Worm (Caenorhabditis elegans): ENCODE data around the gene C05C10.3.

C05C10.3 gene

DNA sequence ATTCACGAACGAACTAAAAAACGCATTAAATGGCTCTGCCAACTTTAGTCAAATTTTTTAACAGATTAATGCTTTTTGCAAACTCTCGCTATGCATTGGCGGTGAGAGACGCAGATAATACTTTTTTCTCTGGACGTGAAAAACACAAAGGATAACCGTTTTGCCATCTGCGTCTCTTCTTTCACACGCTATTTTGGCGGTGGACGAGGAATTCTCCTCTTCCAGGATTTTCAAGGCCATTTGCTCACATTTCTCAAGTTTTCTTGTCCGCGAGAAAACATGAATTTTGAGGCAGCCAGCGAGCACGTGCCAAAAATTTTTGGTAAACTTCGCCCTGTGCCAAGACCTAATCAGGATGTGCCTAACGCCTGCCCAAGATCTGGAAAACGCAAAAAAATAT is 5.7 kb downstream of the C05C10.3 start:
- no peak for TF ChIP-seq ces-1 (GFP tag; optimal IDR thresholded peaks at IDR 0.05)
- no peak for TF ChIP-seq lsy-2 (tag; optimal IDR thresholded peaks at IDR 0.05)
- TF ChIP-seq nhr-12 (tag; optimal IDR thresholded peaks at IDR 0.05): no peak
- no peak for TF ChIP-seq flh-1 (GFP tag; optimal IDR thresholded peaks at IDR 0.05)
- TF ChIP-seq lin-13 (tag; optimal IDR thresholded peaks at IDR 0.05): no peak

DNA sequence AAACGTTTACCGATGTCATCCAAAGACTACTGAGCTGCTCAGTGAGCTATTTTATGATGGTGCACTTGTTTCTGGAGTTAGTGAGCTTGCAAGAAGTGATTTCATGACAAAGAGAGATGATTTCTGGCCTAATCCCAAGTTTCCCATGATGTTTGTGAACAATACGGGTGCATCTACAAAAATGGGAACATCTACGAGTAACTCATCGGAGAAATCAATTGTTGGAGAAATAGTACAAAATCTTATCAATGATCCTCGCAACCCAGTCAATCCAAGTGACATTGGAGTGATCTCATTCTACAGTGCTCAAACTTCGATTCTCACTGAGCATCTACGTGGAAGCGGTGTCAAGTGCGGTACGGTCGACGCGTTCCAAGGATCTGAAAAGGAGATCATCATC is 8.2 kb downstream of the C05C10.3 start:
- TF ChIP-seq unc-39 (tag; optimal IDR thresholded peaks at IDR 0.05) (no peak), elt-1 (tag; optimal IDR thresholded peaks at IDR 0.05; ENCODE audit: borderline replicate concordance, insufficient read depth) (no peak), cnd-1 (tag; optimal IDR thresholded peaks at IDR 0.05) (no peak), lin-32 (GFP tag; optimal IDR thresholded peaks at IDR 0.05) (no peak), nhr-237 (tag; optimal IDR thresholded peaks at IDR 0.05) (no peak), mls-2 (tag; optimal IDR thresholded peaks at IDR 0.05) (no peak)

DNA sequence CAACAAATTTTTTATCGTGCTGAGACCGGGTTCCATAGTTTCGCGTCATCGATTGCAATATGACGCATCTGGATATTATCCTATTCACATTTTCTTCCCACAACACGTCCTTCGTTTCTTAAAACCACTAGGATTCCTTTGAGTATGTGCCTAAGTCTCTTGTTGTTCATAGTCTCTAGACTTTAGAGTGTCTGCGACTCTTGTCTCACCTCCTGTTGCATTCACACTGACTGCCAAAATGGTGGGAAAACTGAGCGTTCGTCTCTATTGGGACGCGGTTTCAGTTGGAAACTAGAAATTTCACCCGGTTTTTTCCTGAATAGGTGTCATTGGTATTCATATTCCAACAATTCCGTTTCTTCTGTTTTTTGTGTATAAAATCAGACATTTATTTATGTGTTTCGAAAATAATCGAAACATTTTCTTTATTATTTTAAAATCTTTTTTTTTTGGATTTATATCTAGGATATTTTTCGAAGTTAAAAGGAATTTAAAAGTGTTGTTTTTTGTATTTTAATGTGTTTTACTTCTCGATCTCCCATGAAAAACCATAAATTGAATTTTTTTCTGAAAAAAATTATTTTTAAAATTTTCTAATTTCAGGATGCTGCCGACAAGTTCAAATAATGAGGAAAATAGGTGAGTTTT is 14.9 kb downstream of the C05C10.3 start, which contains the start of gene C05C10.2:
Gene C05C10.2, plus strand, starts transcription at position 598 of the 648 bp plus-strand sequence.
- no peak for TF ChIP-seq unc-120 (tag; optimal IDR thresholded peaks at IDR 0.05; ENCODE audit: poor library complexity, severe bottlenecking)
- no peak for TF ChIP-seq mep-1 (tag; optimal IDR thresholded peaks at IDR 0.05)
- TF ChIP-seq mls-2 (tag; optimal IDR thresholded peaks at IDR 0.05): no peak
- no peak for TF ChIP-seq nhr-28 (tag; optimal IDR thresholded peaks at IDR 0.05)
- TF ChIP-seq cnd-1 (tag; optimal IDR thresholded peaks at IDR 0.05): no peak
- no peak for TF ChIP-seq lsy-2 (tag; optimal IDR thresholded peaks at IDR 0.05)
- no peak for TF ChIP-seq flh-1 (GFP tag; optimal IDR thresholded peaks at IDR 0.05)
- no peak for TF ChIP-seq ztf-11 (tag; optimal IDR thresholded peaks at IDR 0.05)
- no peak for TF ChIP-seq ham-2 (GFP tag; optimal IDR thresholded peaks at IDR 0.05)
- no peak for TF ChIP-seq elt-1 (tag; optimal IDR thresholded peaks at IDR 0.05; ENCODE audit: borderline replicate concordance, insufficient read depth)
- TF ChIP-seq nhr-12 (tag; optimal IDR thresholded peaks at IDR 0.05): no peak
- TF ChIP-seq ceh-39 (tag; optimal IDR thresholded peaks at IDR 0.05): no peak
- TF ChIP-seq nhr-76 (tag; optimal IDR thresholded peaks at IDR 0.05): no peak
- TF ChIP-seq lin-13 (tag; optimal IDR thresholded peaks at IDR 0.05): no peak
- TF ChIP-seq drap-1 (GFP tag; optimal IDR thresholded peaks at IDR 0.05): no peak
- TF ChIP-seq nhr-2 (tag; optimal IDR thresholded peaks at IDR 0.05): no peak

DNA sequence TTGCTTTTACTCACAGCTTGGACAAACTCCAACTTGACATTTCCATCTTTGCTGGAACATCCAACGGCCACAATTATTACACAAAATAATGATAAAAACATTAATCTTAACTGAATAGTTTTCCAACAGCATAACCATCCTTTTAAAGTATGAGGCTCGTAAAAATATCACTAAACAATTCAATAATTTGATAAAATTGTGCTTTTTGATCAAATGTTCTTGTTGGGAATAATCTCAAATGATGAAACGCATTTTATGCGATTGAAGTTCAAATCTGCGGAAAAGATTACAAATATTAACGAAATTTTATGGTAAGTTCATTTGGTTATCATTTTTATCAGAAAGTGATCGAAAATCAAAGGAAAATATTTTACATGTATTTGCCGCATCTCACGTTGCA is 16.2 kb downstream of the C05C10.3 start, which contains the start of gene pho-10:
Gene pho-10, minus strand, starts transcription at position 101 of the 400 bp plus-strand sequence.
- no peak for TF ChIP-seq sem-2 (GFP tag; optimal IDR thresholded peaks at IDR 0.05)
- no peak for TF ChIP-seq unc-120 (tag; optimal IDR thresholded peaks at IDR 0.05; ENCODE audit: poor library complexity, severe bottlenecking)
- TF ChIP-seq sptf-1 (tag; optimal IDR thresholded peaks at IDR 0.05): no peak

DNA sequence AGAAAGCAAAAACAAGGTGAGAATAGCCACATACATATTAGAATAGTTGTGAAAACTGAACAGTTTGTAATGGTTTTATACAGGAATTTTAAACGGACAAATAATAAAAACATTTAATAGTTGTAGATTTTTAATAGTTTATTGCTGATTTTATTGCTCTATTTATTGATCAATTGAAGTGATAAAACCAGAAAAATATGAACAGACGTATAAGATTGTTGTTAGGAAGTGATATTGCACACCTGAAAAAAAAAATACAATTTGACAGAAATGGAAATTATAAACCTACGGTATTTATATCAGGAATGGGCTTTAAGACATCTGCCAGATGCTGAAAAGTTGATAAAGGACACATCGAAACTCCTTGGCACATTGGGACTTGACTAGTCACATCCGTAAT is 18.8 kb downstream of the C05C10.3 start, which contains the start of gene C05C10.8:
Gene C05C10.8, minus strand, starts transcription at position 101 of the 400 bp plus-strand sequence.
- TF ChIP-seq bed-3 (GFP tag; optimal IDR thresholded peaks at IDR 0.05) (no peak), sem-2 (GFP tag; optimal IDR thresholded peaks at IDR 0.05) (no peak), ces-1 (GFP tag; optimal IDR thresholded peaks at IDR 0.05) (no peak), ham-2 (GFP tag; optimal IDR thresholded peaks at IDR 0.05) (no peak), nhr-237 (tag; optimal IDR thresholded peaks at IDR 0.05) (no peak), unc-39 (tag; optimal IDR thresholded peaks at IDR 0.05) (no peak), nhr-76 (tag; optimal IDR thresholded peaks at IDR 0.05) (no peak), lsy-2 (tag; optimal IDR thresholded peaks at IDR 0.05) (no peak), snpc-4 (tag; optimal IDR thresholded peaks at IDR 0.05) (no peak), unc-120 (tag; optimal IDR thresholded peaks at IDR 0.05; ENCODE audit: poor library complexity, severe bottlenecking) (no peak), hlh-1 (tag; optimal IDR thresholded peaks at IDR 0.05) (no peak), mls-2 (tag; optimal IDR thresholded peaks at IDR 0.05) (no peak), ceh-83 (GFP tag; optimal IDR thresholded peaks at IDR 0.05) (no peak), nhr-2 (tag; optimal IDR thresholded peaks at IDR 0.05) (no peak), cnd-1 (tag; optimal IDR thresholded peaks at IDR 0.05) (no peak), nhr-12 (tag; optimal IDR thresholded peaks at IDR 0.05) (no peak)

DNA sequence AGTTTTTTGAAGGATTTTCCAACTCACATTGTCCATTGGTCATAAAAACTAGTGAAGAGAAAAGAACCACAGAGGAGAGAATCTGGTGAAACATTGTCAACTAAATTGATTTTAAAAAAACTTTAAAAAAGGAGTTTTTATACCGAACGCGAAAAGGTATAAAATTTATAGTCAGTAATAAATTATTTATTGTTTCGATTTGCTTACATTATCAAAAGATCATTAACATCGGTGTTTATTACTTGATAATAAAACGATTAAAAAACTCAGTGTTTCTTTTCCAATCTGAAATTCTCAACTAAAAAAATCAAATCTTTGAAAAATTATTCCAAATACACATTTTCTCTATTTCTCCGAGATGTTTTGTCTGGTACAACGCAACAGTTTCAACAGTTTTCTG is 20.5 kb downstream of the C05C10.3 start, which contains the start of gene F26C11.4:
Gene F26C11.4, minus strand, starts transcription at position 101 of the 400 bp plus-strand sequence.
- TF ChIP-seq mab-5 (tag; optimal IDR thresholded peaks at IDR 0.05) (no peak), nhr-12 (tag; optimal IDR thresholded peaks at IDR 0.05) (no peak), sptf-1 (tag; optimal IDR thresholded peaks at IDR 0.05) (no peak), flh-1 (GFP tag; optimal IDR thresholded peaks at IDR 0.05) (no peak), lin-13 (tag; optimal IDR thresholded peaks at IDR 0.05) (no peak), nhr-28 (tag; optimal IDR thresholded peaks at IDR 0.05) (no peak), ceh-39 (tag; optimal IDR thresholded peaks at IDR 0.05) (no peak), bed-3 (GFP tag; optimal IDR thresholded peaks at IDR 0.05) (no peak), drap-1 (GFP tag; optimal IDR thresholded peaks at IDR 0.05) (no peak), tbx-8 (GFP tag; optimal IDR thresholded peaks at IDR 0.05) (no peak), mls-2 (tag; optimal IDR thresholded peaks at IDR 0.05) (no peak), blmp-1 (tag; optimal IDR thresholded peaks at IDR 0.05) (no peak), ces-1 (GFP tag; optimal IDR thresholded peaks at IDR 0.05) (no peak), zip-8 (tag; optimal IDR thresholded peaks at IDR 0.05) (no peak), mep-1 (tag; optimal IDR thresholded peaks at IDR 0.05) (no peak), ceh-43 (GFP tag; optimal IDR thresholded peaks at IDR 0.05) (no peak)

Data from whole organism, mixed stage, embryonic.